Worm (Caenorhabditis elegans) whole organism, L3 larva: Measurements from ENCODE around the gene cdkr-3.

Experiments
- ZK546.5 ChIP-seq: sonication (generic microtip); optimal IDR thresholded peaks from 2 replicates; lab custom pipeline; 2017; ENCODE audit warnings: missing biosample characterization, missing genetic modification characterization
- aly-2 ChIP-seq: fragments of 150-350 bp; optimal IDR thresholded peaks from 2 replicates; lab custom pipeline; 2014; ENCODE audit warnings: missing biosample characterization, missing genetic modification characterization
- ceh-28 ChIP-seq: fragments of 150-350 bp; optimal IDR thresholded peaks from 2 replicates; lab custom pipeline; 2014; ENCODE audit warnings: missing biosample characterization, missing genetic modification reagents, missing genetic modification characterization
- daf-12 ChIP-seq: fragments of 150-350 bp; optimal IDR thresholded peaks from 2 replicates; lab custom pipeline; 2014; ENCODE audit warnings: missing biosample characterization, missing genetic modification reagents, missing genetic modification characterization
- egl-27 ChIP-seq: sonication (generic microtip); optimal IDR thresholded peaks from 4 replicates; lab custom pipeline; 2017; ENCODE audit warnings: missing biosample characterization, missing genetic modification reagents, missing genetic modification characterization
- egl-5 ChIP-seq: fragments of 150-350 bp; optimal IDR thresholded peaks from 2 replicates; lab custom pipeline; 2017; ENCODE audit warnings: missing biosample characterization, missing genetic modification reagents, missing genetic modification characterization, inconsistent platforms
- elt-1 ChIP-seq: fragments of 150-350 bp; optimal IDR thresholded peaks from 2 replicates; lab custom pipeline; 2014; ENCODE audit warnings: missing biosample characterization, missing genetic modification characterization
- elt-2 ChIP-seq: sonication (generic microtip); optimal IDR thresholded peaks from 2 replicates; lab custom pipeline; 2016; ENCODE audit warnings: missing genetic modification reagents, mild to moderate bottlenecking, missing genetic modification characterization, missing compliant biosample characterization
- eor-1 ChIP-seq, 2 experiments: fragments of 150-350 bp; optimal IDR thresholded peaks; 2 replicates each; lab custom pipeline; 2014 to 2018; ENCODE audit warnings: missing biosample characterization in 2 of 2, missing genetic modification characterization in 2 of 2
- fkh-10 ChIP-seq: sonication (generic microtip); optimal IDR thresholded peaks from 2 replicates; lab custom pipeline; 2017; ENCODE audit warnings: missing biosample characterization, missing genetic modification reagents, missing genetic modification characterization
- fkh-2 ChIP-seq: fragments of 150-350 bp; optimal IDR thresholded peaks from 2 replicates; lab custom pipeline; 2014; ENCODE audit warnings: missing biosample characterization, missing genetic modification reagents, missing genetic modification characterization
- fos-1 ChIP-seq: fragments of 150-350 bp; optimal IDR thresholded peaks from 2 replicates; lab custom pipeline; 2014; ENCODE audit warnings: missing biosample characterization, missing genetic modification characterization
- jun-1 ChIP-seq: fragments of 150-350 bp; optimal IDR thresholded peaks from 2 replicates; lab custom pipeline; 2014; ENCODE audit warnings: missing biosample characterization, missing genetic modification reagents, missing genetic modification characterization
- lin-15B ChIP-seq: fragments of 150-350 bp; optimal IDR thresholded peaks from 2 replicates; lab custom pipeline; 2014; ENCODE audit warnings: missing biosample characterization, missing genetic modification characterization
- lsy-12 ChIP-seq: sonication (generic microtip); optimal IDR thresholded peaks from 2 replicates; lab custom pipeline; 2016; ENCODE audit warnings: mild to moderate bottlenecking, missing genetic modification characterization, missing compliant biosample characterization
- mdl-1 ChIP-seq: fragments of 150-350 bp; optimal IDR thresholded peaks from 2 replicates; lab custom pipeline; 2014; ENCODE audit warnings: missing biosample characterization, missing genetic modification characterization
- nhr-11 ChIP-seq: fragments of 150-350 bp; optimal IDR thresholded peaks from 2 replicates; lab custom pipeline; 2014; ENCODE audit warnings: missing biosample characterization, missing genetic modification characterization
- nhr-12 ChIP-seq: fragments of 150-350 bp; optimal IDR thresholded peaks from 2 replicates; lab custom pipeline; 2014; ENCODE audit warnings: missing biosample characterization, missing genetic modification characterization
- nhr-23 ChIP-seq: fragments of 150-350 bp; optimal IDR thresholded peaks from 2 replicates; lab custom pipeline; 2014; ENCODE audit warnings: missing biosample characterization, missing genetic modification reagents, missing genetic modification characterization
- nhr-237 ChIP-seq: fragments of 150-350 bp; optimal IDR thresholded peaks from 2 replicates; lab custom pipeline; 2014; ENCODE audit warnings: missing biosample characterization, missing genetic modification characterization
- nhr-25 ChIP-seq: sonication (generic microtip); optimal IDR thresholded peaks from 2 replicates; lab custom pipeline; 2017; ENCODE audit warnings: missing biosample characterization, missing genetic modification characterization
- nhr-28 ChIP-seq: fragments of 150-350 bp; optimal IDR thresholded peaks from 2 replicates; lab custom pipeline; 2014; ENCODE audit warnings: missing biosample characterization, missing genetic modification characterization
- nhr-43 ChIP-seq: sonication (generic microtip); optimal IDR thresholded peaks from 2 replicates; lab custom pipeline; 2016; ENCODE audit warnings: mild to moderate bottlenecking, missing genetic modification characterization, missing compliant biosample characterization; ENCODE audit not compliant: poor library complexity, severe bottlenecking
- nhr-67 ChIP-seq: fragments of 150-350 bp; optimal IDR thresholded peaks from 2 replicates; lab custom pipeline; 2014; ENCODE audit warnings: missing biosample characterization, missing genetic modification characterization
- nhr-76 ChIP-seq: fragments of 150-350 bp; sonication (generic microtip); optimal IDR thresholded peaks from 5 replicates; lab custom pipeline; 2014; ENCODE audit warnings: missing biosample characterization, missing genetic modification characterization
- nhr-77 ChIP-seq: fragments of 150-350 bp; optimal IDR thresholded peaks from 2 replicates; lab custom pipeline; 2014; ENCODE audit warnings: missing biosample characterization, missing genetic modification characterization
- pha-4 ChIP-seq: fragments of 150-350 bp; optimal IDR thresholded peaks from 2 replicates; lab custom pipeline; 2014; ENCODE audit warnings: missing biosample characterization, missing genetic modification reagents, missing genetic modification characterization
- pqm-1 ChIP-seq: fragments of 150-350 bp; optimal IDR thresholded peaks from 2 replicates; lab custom pipeline; 2017; ENCODE audit warnings: missing biosample characterization, missing genetic modification characterization, inconsistent platforms
- snpc-4 ChIP-seq: fragments of 150-350 bp; optimal IDR thresholded peaks from 2 replicates; lab custom pipeline; 2014; ENCODE audit warnings: missing biosample characterization, missing genetic modification characterization
- tbx-2 ChIP-seq: sonication (generic microtip); optimal IDR thresholded peaks from 2 replicates; lab custom pipeline; 2016; ENCODE audit warnings: mild to moderate bottlenecking, missing genetic modification characterization, missing compliant biosample characterization
- unc-62 ChIP-seq: fragments of 150-350 bp; sonication (generic microtip); optimal IDR thresholded peaks from 4 replicates; lab custom pipeline; 2014; ENCODE audit warnings: missing biosample characterization, missing genetic modification reagents, missing genetic modification characterization
- zag-1 ChIP-seq: fragments of 150-350 bp; optimal IDR thresholded peaks from 2 replicates; lab custom pipeline; 2014; ENCODE audit warnings: missing biosample characterization, missing genetic modification characterization
- ztf-4 ChIP-seq: fragments of 150-350 bp; optimal IDR thresholded peaks from 2 replicates; lab custom pipeline; 2014; ENCODE audit warnings: missing biosample characterization, missing genetic modification characterization

Gene cdkr-3

ce11 chrV:20279309-20279708 is 9.4 kb downstream of the cdkr-3 start:
- TF ChIP-seq ceh-28 (tag; lab: Kevin White, UChicago) (no peak), tbx-2 (tag; lab: Kevin White, UChicago) (no peak), fos-1 (tag; lab: Kevin White, UChicago) (no peak), nhr-67 (no peak), lin-15B (no peak), snpc-4 (tag; lab: Kevin White, UChicago) (no peak), egl-5 (tag; lab: Kevin White, UChicago) (no peak), fkh-2 (no peak), nhr-11 (no peak), unc-62 (GFP tag; lab: Kevin White, UChicago) (no peak), eor-1 (tag; optimal IDR thresholded peaks at IDR 0.05; lab: Kevin White, UChicago) (no peak), pha-4 (tag; lab: Kevin White, UChicago) (no peak), elt-2 (tag; lab: Kevin White, UChicago) (no peak), ZK546.5 (tag; lab: Kevin White, UChicago) (no peak), elt-1 (tag; lab: Kevin White, UChicago) (no peak), pqm-1 (no peak), nhr-77 (tag; lab: Kevin White, UChicago) (no peak), nhr-76 (tag; lab: Kevin White, UChicago) (no peak)

- TF ChIP-seq zag-1 (tag; lab: Kevin White, UChicago), result no peak
- no peak for TF ChIP-seq lin-15B
- no peak for TF ChIP-seq daf-12 (tag; lab: Kevin White, UChicago)
- TF ChIP-seq pha-4 (tag; lab: Kevin White, UChicago), result peak; percentile 75
- no peak for TF ChIP-seq jun-1 (tag; lab: Kevin White, UChicago)
- TF ChIP-seq lsy-12 (tag; lab: Kevin White, UChicago), result no peak
- TF ChIP-seq, all 47 proteins: peak for 1
These were observed 10.0 kb downstream of the cdkr-3 start, which contains the start of gene pqn-94 for ce11 chrV:20279811-20280317. TSS of gene pqn-94 (minus strand) at chrV:20279861.

ce11 chrV:20282827-20283226 is 12.9 kb downstream of the cdkr-3 start:
- no peak for TF ChIP-seq unc-62 (GFP tag; lab: Kevin White, UChicago)

ce11 chrV:20289317-20289716 is 19.4 kb downstream of the cdkr-3 start, which contains the start of gene mlt-4:
TSS of gene mlt-4 (minus strand) at chrV:20289417.
- no peak for TF ChIP-seq nhr-25 (tag; lab: Kevin White, UChicago)
- no peak for TF ChIP-seq snpc-4 (tag; lab: Kevin White, UChicago)
- TF ChIP-seq nhr-43 (tag; lab: Kevin White, UChicago), result no peak
- TF ChIP-seq ztf-4 (tag; lab: Kevin White, UChicago), result no peak
- TF ChIP-seq nhr-12 (tag; lab: Kevin White, UChicago), result no peak
- no peak for TF ChIP-seq egl-27 (tag; lab: Kevin White, UChicago)
- TF ChIP-seq nhr-23, result no peak
- TF ChIP-seq egl-5 (tag; lab: Kevin White, UChicago), result no peak
- no peak for TF ChIP-seq pqm-1
- no peak for TF ChIP-seq aly-2 (tag; lab: Kevin White, UChicago)
- TF ChIP-seq jun-1 (tag; lab: Kevin White, UChicago), result no peak
- no peak for TF ChIP-seq nhr-11

- TF ChIP-seq unc-62 (GFP tag; lab: Kevin White, UChicago) (no peak), nhr-23 (no peak), ZK546.5 (tag; lab: Kevin White, UChicago) (no peak), elt-1 (tag; lab: Kevin White, UChicago) (no peak), nhr-237 (tag; lab: Kevin White, UChicago) (no peak), fkh-10 (GFP tag; lab: Kevin White, UChicago) (no peak), nhr-25 (tag; lab: Kevin White, UChicago) (no peak), nhr-28 (tag; lab: Kevin White, UChicago) (no peak), fos-1 (tag; lab: Kevin White, UChicago) (no peak), mdl-1 (tag; lab: Kevin White, UChicago) (no peak), ztf-4 (tag; lab: Kevin White, UChicago) (no peak)
These were observed 24.5 kb downstream of the cdkr-3 start, which contains the start of gene clec-261 for ce11 chrV:20294388-20294787. TSS of gene clec-261 (minus strand) at chrV:20294488.
